Worm (Caenorhabditis elegans) whole organism, L1 larva: ENCODE measurements around the gene C45G9.15.

ENCODE experiments used
- aly-2 ChIP-seq: fragments of 150-350 bp; optimal IDR thresholded peaks from 2 replicates; lab custom pipeline; 2014; ENCODE audit warnings: missing biosample characterization, missing genetic modification characterization
- ceh-82 ChIP-seq, 3 experiments: fragments of 150-350 bp in 1 of 3; sonication (generic microtip) in 2 of 3; optimal IDR thresholded peaks; 2 replicates each; lab custom pipeline; 2014 to 2017; ENCODE audit warnings: missing biosample characterization in 3 of 3, missing genetic modification characterization in 3 of 3
- efl-3 ChIP-seq: fragments of 200-800 bp; sonication (Bioruptor generic); optimal IDR thresholded peaks from 2 replicates; lab custom pipeline; 2018; ENCODE audit warnings: mild to moderate bottlenecking, missing genetic modification characterization, missing compliant biosample characterization
- lin-15B ChIP-seq: fragments of 150-350 bp; sonication (generic microtip); optimal IDR thresholded peaks from 3 replicates; lab custom pipeline; 2014; ENCODE audit warnings: missing biosample characterization, missing genetic modification characterization
- nhr-28 ChIP-seq: fragments of 150-350 bp; optimal IDR thresholded peaks from 2 replicates; lab custom pipeline; 2014; ENCODE audit warnings: missing biosample characterization, missing genetic modification characterization
- nhr-77 ChIP-seq: fragments of 150-350 bp; optimal IDR thresholded peaks from 2 replicates; lab custom pipeline; 2014; ENCODE audit warnings: missing biosample characterization, missing genetic modification characterization
- skn-1 ChIP-seq: fragments of 150-350 bp; optimal IDR thresholded peaks from 2 replicates; lab custom pipeline; 2014; ENCODE audit warnings: missing biosample characterization, missing genetic modification characterization
- snpc-4 ChIP-seq: fragments of 150-350 bp; optimal IDR thresholded peaks from 2 replicates; lab custom pipeline; 2014; ENCODE audit warnings: missing biosample characterization, missing genetic modification characterization
- unc-62 ChIP-seq: fragments of 150-350 bp; optimal IDR thresholded peaks from 2 replicates; lab custom pipeline; 2014; ENCODE audit warnings: missing biosample characterization, missing genetic modification reagents, missing genetic modification characterization
- ztf-4 ChIP-seq: fragments of 150-350 bp; optimal IDR thresholded peaks from 2 replicates; lab custom pipeline; 2014; ENCODE audit warnings: missing biosample characterization, missing genetic modification characterization

- TF ChIP-seq aly-2: no peak
- no peak for TF ChIP-seq nhr-77
- TF ChIP-seq ztf-4 (tag; lab: Kevin White, UChicago): no peak
- TF ChIP-seq efl-3 (GFP tag; lab: Kevin White, UChicago): no peak
- TF ChIP-seq skn-1: no peak
- TF ChIP-seq lin-15B (tag; lab: Kevin White, UChicago): no peak
- TF ChIP-seq ceh-82 (tag; optimal IDR thresholded peaks at IDR 0.05; lab: Kevin White, UChicago): no peak
- no peak for TF ChIP-seq snpc-4 (tag; lab: Kevin White, UChicago)
- no peak for TF ChIP-seq nhr-28 (tag; lab: Kevin White, UChicago)
- no peak for TF ChIP-seq unc-62 (GFP tag; lab: Kevin White, UChicago)
Observed at ce11 chrIII:5042112-5042511, 9.7 kb downstream of the C45G9.15 start, which contains the start of gene nlp-43.
